Fruit fly (Drosophila melanogaster) whole organism, embryonic: Measurements from ENCODE around the gene tank.
A peak's percentile ranks its signal among the peaks of the same experiment; 100 is the strongest.

Source experiments
- CG10431 ChIP-seq: fragments of 200-800 bp; sonication (Bioruptor generic); optimal IDR thresholded peaks from 3 replicates; lab custom pipeline; 2018; ENCODE audit warnings: missing biosample characterization, mild to moderate bottlenecking, missing genetic modification characterization
- CG11085 ChIP-seq: fragments of 200-800 bp; sonication (Bioruptor generic); IDR thresholded peaks from 2 replicates; pipeline ENCODE4 v1.3.6; 2022; ENCODE audit warnings: missing biosample characterization, missing genetic modification characterization
- CG12391 ChIP-seq: fragments of 200-800 bp; sonication (Bioruptor generic); optimal IDR thresholded peaks from 3 replicates; lab custom pipeline; 2018; ENCODE audit warnings: missing biosample characterization, mild to moderate bottlenecking, missing genetic modification characterization, moderate library complexity
- CG12769 ChIP-seq: fragments of 200-800 bp; sonication (Bioruptor generic); optimal IDR thresholded peaks from 2 replicates; lab custom pipeline; 2019; ENCODE audit warnings: missing biosample characterization, mild to moderate bottlenecking, missing genetic modification characterization, moderate library complexity
- CG13287 ChIP-seq: fragments of 200-800 bp; sonication (Bioruptor generic); IDR thresholded peaks from 2 replicates; pipeline ENCODE4 v1.3.6; 2022; ENCODE audit warnings: missing biosample characterization, missing genetic modification characterization; ENCODE audit not compliant: partially characterized antibody
- CG14050 ChIP-seq: fragments of 200-800 bp; sonication (Bioruptor generic); IDR thresholded peaks from 3 replicates; pipeline ENCODE4 v1.3.6; 2022; ENCODE audit warnings: missing biosample characterization, missing genetic modification characterization
- CG14441 ChIP-seq: fragments of 200-800 bp; sonication (Bioruptor generic); IDR thresholded peaks from 2 replicates; pipeline ENCODE4 v1.3.6; 2022; ENCODE audit warnings: missing biosample characterization, missing genetic modification characterization
- CG1529 ChIP-seq: fragments of 200-800 bp; sonication (Bioruptor generic); optimal IDR thresholded peaks from 3 replicates; lab custom pipeline; 2018; ENCODE audit warnings: missing biosample characterization, missing genetic modification characterization
- CG2129 ChIP-seq: fragments of 200-800 bp; sonication (Bioruptor generic); IDR thresholded peaks from 2 replicates; pipeline ENCODE4 v1.3.6; 2022; ENCODE audit warnings: missing biosample characterization, missing genetic modification characterization; ENCODE audit not compliant: partially characterized antibody
- CG2199 ChIP-seq: fragments of 200-800 bp; sonication (Bioruptor generic); IDR thresholded peaks from 3 replicates; pipeline ENCODE4 v1.3.6; 2022; ENCODE audit warnings: missing biosample characterization, missing genetic modification characterization
- CG3281 ChIP-seq: fragments of 200-800 bp; sonication (Bioruptor generic); optimal IDR thresholded peaks from 3 replicates; lab custom pipeline; 2017; ENCODE audit warnings: missing biosample characterization, mild to moderate bottlenecking, missing genetic modification characterization
- CG34422 ChIP-seq: fragments of 200-800 bp; sonication (Bioruptor generic); IDR thresholded peaks from 3 replicates; pipeline ENCODE4 v1.3.6; 2022; ENCODE audit warnings: missing biosample characterization, missing genetic modification characterization
- CG3726 ChIP-seq: fragments of 200-800 bp; sonication (Bioruptor generic); IDR thresholded peaks from 3 replicates; pipeline ENCODE4, ENCODE4 v1.3.6; 2022; ENCODE audit warnings: missing biosample characterization, missing genetic modification characterization
- CG6175 ChIP-seq: fragments of 200-800 bp; sonication (Bioruptor generic); IDR thresholded peaks from 3 replicates; pipeline ENCODE4 v1.3.6; 2022; ENCODE audit warnings: missing biosample characterization, missing genetic modification characterization
- CG7556 ChIP-seq: fragments of 200-800 bp; sonication (Bioruptor generic); optimal IDR thresholded peaks from 2 replicates; lab custom pipeline; 2017; ENCODE audit warnings: missing biosample characterization, mild to moderate bottlenecking, missing genetic modification characterization
- CG8478 ChIP-seq: fragments of >200 bp; optimal IDR thresholded peaks from 2 replicates; lab custom pipeline; 2018
- CG9932 ChIP-seq: fragments of 200-800 bp; sonication (Bioruptor generic); IDR thresholded peaks from 2 replicates; pipeline ENCODE4 v1.3.6; 2022; ENCODE audit warnings: missing biosample characterization, missing genetic modification characterization
- Camta ChIP-seq: fragments of 200-800 bp; sonication (Bioruptor generic); optimal IDR thresholded peaks from 2 replicates; lab custom pipeline; 2016; ENCODE audit warnings: missing biosample characterization, missing genetic modification characterization
- Dll ChIP-seq: fragments of 200-800 bp; sonication (Bioruptor generic); IDR thresholded peaks from 4 replicates; pipeline ENCODE4 v1.3.6; 2022; ENCODE audit warnings: missing biosample characterization, missing genetic modification characterization; ENCODE audit not compliant: partially characterized antibody
- Dref ChIP-seq: fragments of 200-800 bp; sonication (Bioruptor generic); IDR thresholded peaks from 2 replicates; pipeline ENCODE4 v1.3.6; 2022; ENCODE audit warnings: missing biosample characterization, missing genetic modification characterization
- GATAe ChIP-seq: fragments of 200-800 bp; sonication (Bioruptor generic); conservative IDR thresholded peaks from 2 replicates; pipeline ENCODE4 v1.3.6; 2022; ENCODE audit warnings: missing biosample characterization, missing genetic modification characterization
- HmgD ChIP-seq: fragments of 200-800 bp; sonication (Bioruptor generic); optimal IDR thresholded peaks from 3 replicates; lab custom pipeline; 2016; ENCODE audit warnings: missing biosample characterization, missing genetic modification characterization
- Myb ChIP-seq: fragments of 200-800 bp; sonication (Bioruptor generic); optimal IDR thresholded peaks from 2 replicates; lab custom pipeline; 2016; ENCODE audit warnings: missing biosample characterization, missing genetic modification characterization
- Neu2 ChIP-seq: fragments of 200-800 bp; sonication (Bioruptor generic); optimal IDR thresholded peaks from 3 replicates; lab custom pipeline; 2016; ENCODE audit warnings: missing biosample characterization, missing genetic modification characterization, borderline replicate concordance
- Nf-YC ChIP-seq: fragments of 200-800 bp; optimal IDR thresholded peaks from 3 replicates; lab custom pipeline; 2019; ENCODE audit warnings: missing biosample characterization, mild to moderate bottlenecking, missing genetic modification characterization, moderate library complexity
- NfI ChIP-seq: fragments of 200-800 bp; sonication (Bioruptor generic); optimal IDR thresholded peaks from 3 replicates; lab custom pipeline; 2018; ENCODE audit warnings: missing biosample characterization, mild to moderate bottlenecking, missing genetic modification characterization, moderate library complexity
- Optix ChIP-seq: fragments of 200-800 bp; sonication (Bioruptor generic); IDR thresholded peaks from 3 replicates; pipeline ENCODE4 v1.3.6; 2022; ENCODE audit warnings: missing biosample characterization, missing genetic modification characterization
- Ssrp ChIP-seq: fragments of 200-800 bp; sonication (Bioruptor generic); optimal IDR thresholded peaks from 2 replicates; lab custom pipeline; 2018; ENCODE audit warnings: missing biosample characterization, mild to moderate bottlenecking, missing genetic modification characterization, moderate library complexity
- Stat92E ChIP-seq, 3 experiments: fragments of >200 bp in 2 of 3; fragments of 200-800 bp in 1 of 3; sonication (Bioruptor generic) in 1 of 3; optimal IDR thresholded peaks; 2 replicates each; lab custom pipeline; 2017 to 2019; ENCODE audit warnings: missing biosample characterization in 3 of 3, missing genetic modification characterization in 3 of 3, mild to moderate bottlenecking in 1 of 3, moderate library complexity in 1 of 3
- ara ChIP-seq: fragments of 200-800 bp; sonication (Bioruptor generic); IDR thresholded peaks from 2 replicates; pipeline ENCODE4 v1.3.6; 2022; ENCODE audit warnings: missing biosample characterization, missing genetic modification characterization
- az2 ChIP-seq: fragments of 200-800 bp; sonication (Bioruptor generic); optimal IDR thresholded peaks from 3 replicates; lab custom pipeline; 2016; ENCODE audit warnings: missing biosample characterization, missing genetic modification characterization
- bbx ChIP-seq: fragments of 200-800 bp; sonication (Bioruptor generic); IDR thresholded peaks from 2 replicates; pipeline ENCODE4 v1.3.6; 2022; ENCODE audit warnings: missing biosample characterization, missing genetic modification characterization; ENCODE audit not compliant: partially characterized antibody
- bigmax ChIP-seq: fragments of 200-800 bp; sonication (Bioruptor generic); optimal IDR thresholded peaks from 2 replicates; lab custom pipeline; 2018; ENCODE audit warnings: missing biosample characterization, mild to moderate bottlenecking, missing genetic modification characterization
- chinmo ChIP-seq: fragments of 200-800 bp; sonication (Bioruptor generic); IDR thresholded peaks from 4 replicates; pipeline ENCODE4 v1.3.6; 2022; ENCODE audit warnings: missing biosample characterization, missing genetic modification characterization; ENCODE audit not compliant: partially characterized antibody
- ci ChIP-seq: fragments of 200-800 bp; sonication (Bioruptor generic); IDR thresholded peaks from 3 replicates; pipeline ENCODE4 v1.3.6; 2022; ENCODE audit warnings: missing biosample characterization, missing genetic modification characterization
- cwo ChIP-seq: fragments of 200-800 bp; sonication (Bioruptor generic); optimal IDR thresholded peaks from 3 replicates; lab custom pipeline; 2017; ENCODE audit warnings: missing biosample characterization, missing genetic modification characterization, mild to moderate bottlenecking, moderate library complexity, missing genetic modification reagents
- ftz-f1 ChIP-seq: fragments of 200-800 bp; sonication (Bioruptor generic); optimal IDR thresholded peaks from 2 replicates; lab custom pipeline; 2016; ENCODE audit warnings: missing biosample characterization, missing genetic modification characterization
- inv ChIP-seq: fragments of 200-800 bp; sonication (Bioruptor generic); IDR thresholded peaks from 2 replicates; pipeline ENCODE4 v1.3.6; 2022; ENCODE audit warnings: missing biosample characterization, missing genetic modification characterization; ENCODE audit not compliant: partially characterized antibody
- kah ChIP-seq: fragments of 200-800 bp; sonication (Bioruptor generic); optimal IDR thresholded peaks from 2 replicates; lab custom pipeline; 2018; ENCODE audit warnings: missing biosample characterization, mild to moderate bottlenecking, missing genetic modification characterization
- lab ChIP-seq: fragments of 200-800 bp; sonication (Bioruptor generic); optimal IDR thresholded peaks from 3 replicates; lab custom pipeline; 2017; ENCODE audit warnings: missing biosample characterization, missing genetic modification characterization, mild to moderate bottlenecking, moderate library complexity, missing genetic modification reagents
- lbe ChIP-seq: fragments of 200-800 bp; sonication (Bioruptor generic); optimal IDR thresholded peaks from 2 replicates; lab custom pipeline; 2016; ENCODE audit warnings: missing biosample characterization, mild to moderate bottlenecking, missing genetic modification characterization
- lmd ChIP-seq: fragments of 200-800 bp; sonication (Bioruptor generic); IDR thresholded peaks from 2 replicates; pipeline ENCODE4 v1.3.6; 2022; ENCODE audit warnings: missing biosample characterization, missing genetic modification characterization
- nau ChIP-seq: fragments of 200-800 bp; sonication (Bioruptor generic); optimal IDR thresholded peaks from 3 replicates; lab custom pipeline; 2017; ENCODE audit warnings: missing biosample characterization, mild to moderate bottlenecking, missing genetic modification characterization, missing genetic modification reagents
- nerfin-2 ChIP-seq: fragments of 200-800 bp; sonication (Bioruptor generic); IDR thresholded peaks from 2 replicates; pipeline ENCODE4 v1.3.6; 2022; ENCODE audit warnings: missing biosample characterization, missing genetic modification characterization; ENCODE audit not compliant: partially characterized antibody
- pan ChIP-seq, 4 experiments: fragments of >200 bp in 3 of 4; fragments of 200-800 bp in 1 of 4; sonication (Bioruptor generic) in 1 of 4; optimal IDR thresholded peaks in 3 of 4; IDR thresholded peaks in 1 of 4; 2 replicates each; pipeline versions ENCODE4 v1.3.6 to Lab custom; 2017 to 2022; ENCODE audit warnings: missing biosample characterization in 2 of 4, missing genetic modification characterization in 2 of 4, mixed read lengths in 1 of 4
- pros ChIP-seq: fragments of 200-800 bp; sonication (Bioruptor generic); optimal IDR thresholded peaks from 3 replicates; lab custom pipeline; 2019; ENCODE audit warnings: missing biosample characterization, mild to moderate bottlenecking, missing genetic modification characterization, moderate library complexity
- sna ChIP-seq: fragments of 200-800 bp; sonication (Bioruptor generic); IDR thresholded peaks from 2 replicates; pipeline ENCODE4 v1.3.6; 2022; ENCODE audit warnings: missing biosample characterization, missing genetic modification characterization; ENCODE audit not compliant: partially characterized antibody
- sqz ChIP-seq: fragments of 200-800 bp; sonication (Bioruptor generic); optimal IDR thresholded peaks from 3 replicates; lab custom pipeline; 2018; ENCODE audit warnings: missing biosample characterization, mild to moderate bottlenecking, missing genetic modification characterization

tank gene

dm6 chr2L:4811491-4812058, 26.2 kb downstream of the tank start (continued):
- TF ChIP-seq ftz-f1 (GFP tag; lab: Kevin White, UChicago) (peak; percentile 91), chinmo (GFP tag; lab: Robert Waterston, UW) (peak; percentile 100), GATAe (peak; percentile 65), CG10431 (GFP tag; lab: Kevin White, UChicago) (no peak), Dref (GFP tag; lab: Robert Waterston, UW) (peak; percentile 44), CG7556 (GFP tag; lab: Kevin White, UChicago) (no peak), Camta (no peak), az2 (GFP tag; lab: Kevin White, UChicago) (no peak), bigmax (peak; percentile 49), CG1529 (peak; percentile 27), CG3726 (GFP tag; lab: Robert Waterston, UW) (no peak), pros (peak; percentile 15), lmd (no peak), CG2129 (GFP tag; lab: Robert Waterston, UW) (no peak; the same call in 1 of the 2 replicates), CG13287 (GFP tag; lab: Robert Waterston, UW) (peak; percentile 75), kah (GFP tag; lab: Kevin White, UChicago) (peak; percentile 80), sna (GFP tag; lab: Robert Waterston, UW) (peak; percentile 84), CG2199 (peak; percentile 98), ci (GFP tag; lab: Robert Waterston, UW) (peak; percentile 78), lab (GFP tag; lab: Kevin White, UChicago) (no peak), bbx (peak; percentile 88), CG9932 (GFP tag; lab: Robert Waterston, UW) (peak; percentile 55), CG12391 (no peak), CG11085 (GFP tag; lab: Robert Waterston, UW) (no peak), inv (GFP tag; lab: Robert Waterston, UW) (peak; percentile 58), nerfin-2 (GFP tag; lab: Robert Waterston, UW) (peak; percentile 61), sqz (GFP tag; lab: Kevin White, UChicago) (peak; percentile 84), CG14441 (GFP tag; lab: Robert Waterston, UW) (no peak), nau (GFP tag; lab: Kevin White, UChicago) (peak; percentile 25), CG3281 (no peak), Optix (GFP tag; lab: Robert Waterston, UW) (peak; percentile 57; the same call in 2 of the 3 replicates), Neu2 (peak; percentile 69), CG34422 (GFP tag; lab: Robert Waterston, UW) (peak; percentile 46; the same call in 1 of the 3 replicates), CG14050 (GFP tag; lab: Robert Waterston, UW) (no peak), ara (GFP tag; lab: Robert Waterston, UW) (no peak), lbe (GFP tag; lab: Kevin White, UChicago) (peak; percentile 17), NfI (GFP tag; lab: Kevin White, UChicago) (peak; percentile 6), CG8478 (lab: Kevin White, UChicago) (peak; percentile 99), CG12769 (tag; lab: Kevin White, UChicago) (peak; percentile 99), Myb (GFP tag; lab: Kevin White, UChicago) (no peak), Dll (peak; percentile 75; the same call in 3 of the 4 replicates), CG6175 (peak; percentile 60; the same call in 1 of the 3 replicates), cwo (GFP tag; lab: Kevin White, UChicago) (peak; percentile 95), Stat92E (GFP tag; optimal IDR thresholded peaks at IDR 0.05; lab: Kevin White, UChicago) (peak in 1 of 3 experiments; percentile 89), pan (optimal IDR thresholded peaks at IDR 0.05; lab: Kevin White, UChicago) (no peak), pan (GFP tag; optimal IDR thresholded peaks at IDR 0.05 in 1 of 2, IDR thresholded peaks at IDR 0.05 in 1 of 2) (peak in 1 of 2 experiments; percentile 33), Nf-YC (tag; lab: Kevin White, UChicago) (peak; percentile 100), Ssrp (no peak), HmgD (GFP tag; lab: Kevin White, UChicago) (peak; percentile 93)
